ENCODE assay signal across 4 fruit fly cellular contexts in genomic region chr2L:8534515-8535295, dm6.
A peak's percentile ranks its signal among the peaks of the same experiment; 100 is the strongest.
TF ChIP-seq lines count a peak whose summit lies in the region.

No protein-coding gene starts in this region.

TF ChIP-seq in whole organism, adult, 20 proteins besides CTCF, POLR2A, EP300 and RAD21 (continued from another document):
- peak; percentile 80 for TF ChIP-seq pad (GFP tag; optimal IDR thresholded peaks at IDR 0.05; lab: Kevin White, UChicago)
- peak; percentile 95 for TF ChIP-seq bab1 (GFP tag; optimal IDR thresholded peaks at IDR 0.05; lab: Kevin White, UChicago)

TF ChIP-seq in whole organism, embryonic, 481 proteins besides CTCF, POLR2A, EP300 and RAD21 (continued from another document and continues in another):
- TF ChIP-seq danr (GFP tag; IDR thresholded peaks at IDR 0.05; lab: Robert Waterston, UW) = peak; percentile 94
- peak; percentile 95 for TF ChIP-seq ttk (GFP tag; IDR thresholded peaks at IDR 0.05; lab: Robert Waterston, UW)
- TF ChIP-seq sqz (GFP tag; optimal IDR thresholded peaks at IDR 0.05; lab: Kevin White, UChicago) = peak; percentile 90
- peak; percentile 90 for TF ChIP-seq ems (GFP tag; optimal IDR thresholded peaks at IDR 0.05; lab: Kevin White, UChicago)
- TF ChIP-seq CG15601 (tag; optimal IDR thresholded peaks at IDR 0.05; lab: Kevin White, UChicago) = peak; percentile 96
- TF ChIP-seq tin (GFP tag; optimal IDR thresholded peaks at IDR 0.05; lab: Kevin White, UChicago) = peak; percentile 90
- TF ChIP-seq Nf-YA (GFP tag; IDR thresholded peaks at IDR 0.05; lab: Robert Waterston, UW) = peak; percentile 93
- TF ChIP-seq CG11696 (GFP tag; IDR thresholded peaks at IDR 0.05; lab: Robert Waterston, UW) = peak; percentile 75
- peak; percentile 28 for TF ChIP-seq pros (GFP tag; optimal IDR thresholded peaks at IDR 0.05; lab: Kevin White, UChicago)
- peak; percentile 98 for TF ChIP-seq CG17359 (tag; optimal IDR thresholded peaks at IDR 0.05; lab: Kevin White, UChicago)
- TF ChIP-seq CG9817 (tag; optimal IDR thresholded peaks at IDR 0.05; lab: Kevin White, UChicago) = peak; percentile 93
- TF ChIP-seq CG8359 (GFP tag; optimal IDR thresholded peaks at IDR 0.05; lab: Kevin White, UChicago; ENCODE audit: borderline replicate concordance) = peak; percentile 92
- TF ChIP-seq Fer1 (GFP tag; optimal IDR thresholded peaks at IDR 0.05; lab: Kevin White, UChicago) = peak; percentile 94
- peak; percentile 65 for TF ChIP-seq al (GFP tag; IDR thresholded peaks at IDR 0.05; lab: Robert Waterston, UW)
- TF ChIP-seq jumu (GFP tag; optimal IDR thresholded peaks at IDR 0.05; lab: Kevin White, UChicago) = peak; percentile 79
- TF ChIP-seq Ssrp (tag; optimal IDR thresholded peaks at IDR 0.05; lab: Kevin White, UChicago) = peak; percentile 98
- TF ChIP-seq D (optimal IDR thresholded peaks at IDR 0.05; lab: Kevin White, UChicago) = no peak
- peak; percentile 96 for TF ChIP-seq D (GFP tag; optimal IDR thresholded peaks at IDR 0.05; lab: Kevin White, UChicago)
- peak; percentile 78 for TF ChIP-seq CG10274 (GFP tag; optimal IDR thresholded peaks at IDR 0.05; lab: Kevin White, UChicago)
- TF ChIP-seq fu2 (GFP tag; optimal IDR thresholded peaks at IDR 0.05; lab: Kevin White, UChicago) = peak; percentile 7
- TF ChIP-seq ERR (GFP tag; optimal IDR thresholded peaks at IDR 0.05; lab: Kevin White, UChicago) = peak; percentile 58
- TF ChIP-seq CG5953 (GFP tag; IDR thresholded peaks at IDR 0.05; lab: Robert Waterston, UW) = peak; percentile 93
- peak; percentile 93 for TF ChIP-seq CG13296 (GFP tag; optimal IDR thresholded peaks at IDR 0.05; lab: Kevin White, UChicago)
- TF ChIP-seq sens (GFP tag; lab: Kevin White, UChicago) = peak; percentile 99
- peak; percentile 58; the same call in 2 of the 4 replicates for TF ChIP-seq Dll (GFP tag; IDR thresholded peaks at IDR 0.05; lab: Robert Waterston, UW; ENCODE audit: partially characterized antibody)
- peak; percentile 45; the same call in 1 of the 3 replicates for TF ChIP-seq Doc3 (GFP tag; IDR thresholded peaks at IDR 0.05; lab: Robert Waterston, UW; ENCODE audit: partially characterized antibody)
- peak; percentile 79 for TF ChIP-seq CG15696 (tag; optimal IDR thresholded peaks at IDR 0.05; lab: Kevin White, UChicago)
- peak; percentile 84 to 90 for TF ChIP-seq chif (GFP tag; optimal IDR thresholded peaks at IDR 0.05; lab: Kevin White, UChicago)
- TF ChIP-seq da (GFP tag; optimal IDR thresholded peaks at IDR 0.05; lab: Kevin White, UChicago) = peak; percentile 64
- peak; percentile 60 for TF ChIP-seq CG7271 (tag; optimal IDR thresholded peaks at IDR 0.05; lab: Kevin White, UChicago)
- TF ChIP-seq sens-2 (GFP tag; IDR thresholded peaks at IDR 0.05; lab: Robert Waterston, UW) = peak; percentile 88
- no peak for TF ChIP-seq Kr (GFP tag; optimal IDR thresholded peaks at IDR 0.05; lab: Kevin White, UChicago)
- peak in 1 of 3 experiments; percentile 91 for TF ChIP-seq lola (GFP tag; optimal IDR thresholded peaks at IDR 0.05; lab: Kevin White, UChicago)
- peak; percentile 55; the same call in 1 of the 2 replicates for TF ChIP-seq CG4360 (GFP tag; IDR thresholded peaks at IDR 0.05; lab: Robert Waterston, UW)
- TF ChIP-seq gfzf (GFP tag; optimal IDR thresholded peaks at IDR 0.05; lab: Kevin White, UChicago) = no peak
- peak; percentile 87 for TF ChIP-seq NC2β (GFP tag; optimal IDR thresholded peaks at IDR 0.05; lab: Kevin White, UChicago)
- TF ChIP-seq sd (tag; optimal IDR thresholded peaks at IDR 0.05; lab: Kevin White, UChicago) = peak; percentile 84
- TF ChIP-seq Rx (GFP tag; IDR thresholded peaks at IDR 0.05; lab: Robert Waterston, UW) = peak; percentile 95
- peak; percentile 96 for TF ChIP-seq wor (GFP tag; IDR thresholded peaks at IDR 0.05; lab: Robert Waterston, UW)
- TF ChIP-seq CG8478 (optimal IDR thresholded peaks at IDR 0.05; lab: Kevin White, UChicago) = no peak
- peak; percentile 94 for TF ChIP-seq CG3726 (GFP tag; IDR thresholded peaks at IDR 0.05; lab: Robert Waterston, UW)
- TF ChIP-seq Hsf (GFP tag; optimal IDR thresholded peaks at IDR 0.05; lab: Kevin White, UChicago) = peak; percentile 90

TF ChIP-seq in whole organism, prepupa, 60 proteins besides CTCF, POLR2A, EP300 and RAD21 (continued from another document):
- TF ChIP-seq CG9139 (GFP tag; optimal IDR thresholded peaks at IDR 0.05; lab: Kevin White, UChicago) = peak; percentile 91
- TF ChIP-seq CG10631 (GFP tag; optimal IDR thresholded peaks at IDR 0.05; lab: Kevin White, UChicago) = peak; percentile 96
- TF ChIP-seq achi (GFP tag; optimal IDR thresholded peaks at IDR 0.05; lab: Kevin White, UChicago) = peak; percentile 98
- TF ChIP-seq Sox15 (GFP tag; optimal IDR thresholded peaks at IDR 0.05; lab: Kevin White, UChicago) = peak; percentile 98
- peak; percentile 99 for TF ChIP-seq CG15336 (GFP tag; IDR thresholded peaks at IDR 0.05; lab: Robert Waterston, UW)
- TF ChIP-seq Sox14 (GFP tag; optimal IDR thresholded peaks at IDR 0.05; lab: Kevin White, UChicago) = peak; percentile 98
- TF ChIP-seq CG11294 (GFP tag; IDR thresholded peaks at IDR 0.05; lab: Robert Waterston, UW) = peak; percentile 96
- peak; percentile 99 for TF ChIP-seq CG6276 (GFP tag; optimal IDR thresholded peaks at IDR 0.05; lab: Kevin White, UChicago)
- peak; percentile 96 for TF ChIP-seq Ets21C (GFP tag; optimal IDR thresholded peaks at IDR 0.05; lab: Kevin White, UChicago)
- TF ChIP-seq Blimp-1 (GFP tag; optimal IDR thresholded peaks at IDR 0.05; lab: Kevin White, UChicago) = peak; percentile 89
- TF ChIP-seq CG6808 (GFP tag; optimal IDR thresholded peaks at IDR 0.05; lab: Kevin White, UChicago) = peak; percentile 96
- peak; percentile 89 for TF ChIP-seq fkh (GFP tag; optimal IDR thresholded peaks at IDR 0.05; lab: Kevin White, UChicago)
- TF ChIP-seq CG32006 (GFP tag; optimal IDR thresholded peaks at IDR 0.05; lab: Kevin White, UChicago) = peak; percentile 99
- TF ChIP-seq svp (GFP tag; lab: Kevin White, UChicago) = peak; percentile 100
- peak; percentile 95 for TF ChIP-seq dsx (GFP tag; optimal IDR thresholded peaks at IDR 0.05; lab: Kevin White, UChicago; ENCODE audit: poor library complexity, severe bottlenecking)
- TF ChIP-seq Hr38 (GFP tag; optimal IDR thresholded peaks at IDR 0.05; lab: Kevin White, UChicago) = no peak
- peak; percentile 98 for TF ChIP-seq Smox (GFP tag; optimal IDR thresholded peaks at IDR 0.05; lab: Kevin White, UChicago)
- peak; percentile 95 for TF ChIP-seq vri (GFP tag; optimal IDR thresholded peaks at IDR 0.05; lab: Kevin White, UChicago)
- TF ChIP-seq CG7368 (GFP tag; optimal IDR thresholded peaks at IDR 0.05; lab: Kevin White, UChicago) = peak; percentile 94
- TF ChIP-seq CG6163 (GFP tag; IDR thresholded peaks at IDR 0.05; lab: Robert Waterston, UW) = peak; percentile 97
- TF ChIP-seq net (GFP tag; optimal IDR thresholded peaks at IDR 0.05; lab: Kevin White, UChicago) = peak; percentile 98
- peak; percentile 98 for TF ChIP-seq topi (GFP tag; optimal IDR thresholded peaks at IDR 0.05; lab: Kevin White, UChicago)
- TF ChIP-seq CG3919 (GFP tag; optimal IDR thresholded peaks at IDR 0.05; lab: Kevin White, UChicago) = peak; percentile 97
- peak; percentile 98 for TF ChIP-seq CG6792 (GFP tag; optimal IDR thresholded peaks at IDR 0.05; lab: Kevin White, UChicago)
- peak; percentile 98 for TF ChIP-seq CG6854 (GFP tag; optimal IDR thresholded peaks at IDR 0.05; lab: Kevin White, UChicago)
- peak; percentile 97 for TF ChIP-seq Ets96B (tag; optimal IDR thresholded peaks at IDR 0.05; lab: Kevin White, UChicago)
- peak; percentile 98 for TF ChIP-seq pdm3 (GFP tag; optimal IDR thresholded peaks at IDR 0.05; lab: Kevin White, UChicago)
- peak; percentile 98 for TF ChIP-seq CG34406 (GFP tag; optimal IDR thresholded peaks at IDR 0.05; lab: Kevin White, UChicago)
- peak; percentile 97 for TF ChIP-seq CG10669 (GFP tag; optimal IDR thresholded peaks at IDR 0.05; lab: Kevin White, UChicago)
- TF ChIP-seq Lpt (GFP tag; optimal IDR thresholded peaks at IDR 0.05; lab: Kevin White, UChicago) = peak; percentile 98
- TF ChIP-seq esn (GFP tag; optimal IDR thresholded peaks at IDR 0.05; lab: Kevin White, UChicago) = peak; percentile 98
- TF ChIP-seq CG16779 (tag; optimal IDR thresholded peaks at IDR 0.05; lab: Kevin White, UChicago) = peak; percentile 97
- TF ChIP-seq fd85E (GFP tag; optimal IDR thresholded peaks at IDR 0.05; lab: Kevin White, UChicago) = peak; percentile 94
- TF ChIP-seq Eip78C (GFP tag; lab: Kevin White, UChicago) = peak; percentile 100
- TF ChIP-seq Eip93F (GFP tag; optimal IDR thresholded peaks at IDR 0.05; lab: Kevin White, UChicago) = peak; percentile 96
- peak; percentile 95 for TF ChIP-seq Gug (GFP tag; IDR thresholded peaks at IDR 0.05; lab: Robert Waterston, UW)
- TF ChIP-seq CG11762 (GFP tag; optimal IDR thresholded peaks at IDR 0.05; lab: Kevin White, UChicago; ENCODE audit: insufficient read depth) = peak; percentile 98
- peak; percentile 94 for TF ChIP-seq cyc (GFP tag; optimal IDR thresholded peaks at IDR 0.05; lab: Kevin White, UChicago)
- TF ChIP-seq salr (GFP tag; optimal IDR thresholded peaks at IDR 0.05; lab: Kevin White, UChicago) = peak; percentile 95 to 96
- TF ChIP-seq lz (GFP tag; optimal IDR thresholded peaks at IDR 0.05; lab: Kevin White, UChicago) = peak; percentile 98
- TF ChIP-seq CG31627 (GFP tag; optimal IDR thresholded peaks at IDR 0.05; lab: Kevin White, UChicago) = peak; percentile 95

TF ChIP-seq in whole organism, wandering third instar larva, 38 proteins besides CTCF, POLR2A, EP300 and RAD21 (continued from another document):
- TF ChIP-seq br (GFP tag; optimal IDR thresholded peaks at IDR 0.05; lab: Kevin White, UChicago) (peak; percentile 97), foxo (GFP tag; optimal IDR thresholded peaks at IDR 0.05; lab: Kevin White, UChicago) (peak; percentile 87 to 95), brk (GFP tag; optimal IDR thresholded peaks at IDR 0.05; lab: Kevin White, UChicago) (peak; percentile 90), Hnf4 (GFP tag; optimal IDR thresholded peaks at IDR 0.05; lab: Kevin White, UChicago) (peak; percentile 90), tai (GFP tag; optimal IDR thresholded peaks at IDR 0.05; lab: Kevin White, UChicago) (peak; percentile 88), CrebA (GFP tag; optimal IDR thresholded peaks at IDR 0.05; lab: Kevin White, UChicago; ENCODE audit: borderline replicate concordance) (peak; percentile 91), Abd-B (GFP tag; optimal IDR thresholded peaks at IDR 0.05; lab: Kevin White, UChicago) (no peak), GATAd (GFP tag; optimal IDR thresholded peaks at IDR 0.05; lab: Kevin White, UChicago) (peak; percentile 32), Myc (optimal IDR thresholded peaks at IDR 0.05; lab: Kevin White, UChicago) (no peak), fru (GFP tag; optimal IDR thresholded peaks at IDR 0.05; lab: Kevin White, UChicago) (peak; percentile 96), pan (optimal IDR thresholded peaks at IDR 0.05; lab: Kevin White, UChicago) (no peak), CG9705 (GFP tag; optimal IDR thresholded peaks at IDR 0.05; lab: Kevin White, UChicago) (peak; percentile 92), Mio (GFP tag; optimal IDR thresholded peaks at IDR 0.05; lab: Kevin White, UChicago) (peak; percentile 80), ey (GFP tag; optimal IDR thresholded peaks at IDR 0.05; lab: Kevin White, UChicago) (peak; percentile 94), Vsx2 (GFP tag; optimal IDR thresholded peaks at IDR 0.05; lab: Kevin White, UChicago; ENCODE audit: partially characterized antibody) (peak; percentile 57), Jra (GFP tag; optimal IDR thresholded peaks at IDR 0.05; lab: Kevin White, UChicago) (peak; percentile 84), sage (GFP tag; optimal IDR thresholded peaks at IDR 0.05; lab: Kevin White, UChicago) (peak; percentile 93)
